Fruit fly (Drosophila melanogaster) whole organism, embryonic: ENCODE data around the gene brat.

Experiments
- Atf-2 ChIP-seq: fragments of 200-800 bp; sonication (Bioruptor generic); optimal IDR thresholded peaks from 2 replicates; lab custom pipeline; 2016; ENCODE audit warnings: missing biosample characterization, missing genetic modification characterization
- B-H2 ChIP-seq: fragments of 200-800 bp; sonication (Bioruptor generic); optimal IDR thresholded peaks from 2 replicates; lab custom pipeline; 2018; ENCODE audit warnings: missing biosample characterization, mild to moderate bottlenecking, missing genetic modification characterization
- BtbVII ChIP-seq: fragments of 200-800 bp; sonication (Bioruptor generic); optimal IDR thresholded peaks from 3 replicates; lab custom pipeline; 2017; ENCODE audit warnings: missing biosample characterization, mild to moderate bottlenecking, missing genetic modification characterization
- C15 ChIP-seq: fragments of 200-800 bp; sonication (Bioruptor generic); IDR thresholded peaks from 3 replicates; pipeline ENCODE4 v1.3.6; 2022; ENCODE audit warnings: missing biosample characterization, missing genetic modification characterization
- CG10147 ChIP-seq: fragments of 200-800 bp; sonication (Bioruptor generic); optimal IDR thresholded peaks from 2 replicates; lab custom pipeline; 2019; ENCODE audit warnings: missing biosample characterization, mild to moderate bottlenecking, missing genetic modification characterization, moderate library complexity
- CG1024 ChIP-seq: fragments of 200-800 bp; sonication (Bioruptor generic); IDR thresholded peaks from 2 replicates; pipeline ENCODE4 v1.3.6; 2022; ENCODE audit warnings: missing biosample characterization, missing genetic modification characterization
- CG10543 ChIP-seq: fragments of 200-800 bp; sonication (Bioruptor generic); optimal IDR thresholded peaks from 3 replicates; lab custom pipeline; 2017; ENCODE audit warnings: missing biosample characterization, mild to moderate bottlenecking, missing genetic modification characterization, moderate library complexity
- CG10959 ChIP-seq: fragments of 200-800 bp; sonication (Bioruptor generic); IDR thresholded peaks from 2 replicates; pipeline ENCODE4 v1.3.6; 2022; ENCODE audit warnings: missing biosample characterization, missing genetic modification characterization
- CG11456 ChIP-seq: fragments of 200-800 bp; sonication (Bioruptor generic); IDR thresholded peaks from 3 replicates; pipeline ENCODE4 v1.3.6; 2022; ENCODE audit warnings: missing biosample characterization, missing genetic modification characterization
- CG12071 ChIP-seq: fragments of 200-800 bp; sonication (Bioruptor generic); optimal IDR thresholded peaks from 3 replicates; lab custom pipeline; 2018; ENCODE audit warnings: missing biosample characterization, mild to moderate bottlenecking, missing genetic modification characterization
- CG13775 ChIP-seq: fragments of 200-800 bp; sonication (Bioruptor generic); optimal IDR thresholded peaks from 3 replicates; lab custom pipeline; 2017; ENCODE audit warnings: missing biosample characterization, mild to moderate bottlenecking, missing genetic modification characterization
- CG14441 ChIP-seq: fragments of 200-800 bp; sonication (Bioruptor generic); IDR thresholded peaks from 2 replicates; pipeline ENCODE4 v1.3.6; 2022; ENCODE audit warnings: missing biosample characterization, missing genetic modification characterization
- CG15479 ChIP-seq: fragments of 200-800 bp; sonication (Bioruptor generic); optimal IDR thresholded peaks from 3 replicates; lab custom pipeline; 2019; ENCODE audit warnings: missing biosample characterization, mild to moderate bottlenecking, missing genetic modification characterization, moderate library complexity
- CG18262 ChIP-seq: fragments of 200-800 bp; optimal IDR thresholded peaks from 3 replicates; lab custom pipeline; 2019; ENCODE audit warnings: missing biosample characterization, mild to moderate bottlenecking, missing genetic modification characterization, moderate library complexity
- CG3065 ChIP-seq: fragments of 200-800 bp; sonication (Bioruptor generic); optimal IDR thresholded peaks from 2 replicates; lab custom pipeline; 2016; ENCODE audit warnings: missing biosample characterization, missing genetic modification characterization
- CG3281 ChIP-seq: fragments of 200-800 bp; sonication (Bioruptor generic); optimal IDR thresholded peaks from 3 replicates; lab custom pipeline; 2017; ENCODE audit warnings: missing biosample characterization, mild to moderate bottlenecking, missing genetic modification characterization
- CG3847 ChIP-seq: fragments of 200-800 bp; sonication (Bioruptor generic); IDR thresholded peaks from 2 replicates; pipeline ENCODE4 v1.3.6; 2022; ENCODE audit warnings: missing biosample characterization, missing genetic modification characterization
- CG4282 ChIP-seq: fragments of 200-800 bp; sonication (Bioruptor generic); optimal IDR thresholded peaks from 2 replicates; lab custom pipeline; 2016; ENCODE audit warnings: missing biosample characterization, missing genetic modification characterization
- CG4707 ChIP-seq: fragments of 200-800 bp; sonication (Bioruptor generic); optimal IDR thresholded peaks from 2 replicates; lab custom pipeline; 2018; ENCODE audit warnings: missing biosample characterization, mild to moderate bottlenecking, missing genetic modification characterization, moderate library complexity
- CG7271 ChIP-seq: fragments of 200-800 bp; sonication (Bioruptor generic); optimal IDR thresholded peaks from 2 replicates; lab custom pipeline; 2018; ENCODE audit warnings: missing biosample characterization, mild to moderate bottlenecking, missing genetic modification characterization, moderate library complexity
- CG7372 ChIP-seq: fragments of 200-800 bp; sonication (Bioruptor generic); IDR thresholded peaks from 2 replicates; pipeline ENCODE4 v1.3.6; 2022; ENCODE audit warnings: missing biosample characterization, missing genetic modification characterization
- CG7987 ChIP-seq: fragments of 200-800 bp; sonication (Bioruptor generic); optimal IDR thresholded peaks from 2 replicates; lab custom pipeline; 2018; ENCODE audit warnings: missing biosample characterization, mild to moderate bottlenecking, missing genetic modification characterization, moderate library complexity
- CG8290 ChIP-seq, 3 experiments: fragments of 200-800 bp; sonication (Bioruptor generic); optimal IDR thresholded peaks; 2 replicates each; lab custom pipeline; 2016 to 2019; ENCODE audit warnings: missing biosample characterization in 3 of 3, missing genetic modification characterization in 3 of 3, mild to moderate bottlenecking in 2 of 3, moderate library complexity in 1 of 3
- Dbx ChIP-seq: fragments of 200-800 bp; sonication (Bioruptor generic); IDR thresholded peaks from 3 replicates; pipeline ENCODE4 v1.3.6; 2022; ENCODE audit warnings: missing biosample characterization, missing genetic modification characterization
- H2.0 ChIP-seq: fragments of 200-800 bp; sonication (Bioruptor generic); IDR thresholded peaks from 2 replicates; pipeline ENCODE4 v1.3.6; 2022; ENCODE audit warnings: missing biosample characterization, missing genetic modification characterization
- HLH54F ChIP-seq: fragments of 200-800 bp; sonication (Bioruptor generic); optimal IDR thresholded peaks from 3 replicates; lab custom pipeline; 2016; ENCODE audit warnings: missing biosample characterization, missing genetic modification characterization
- Hr39 ChIP-seq: fragments of >200 bp; optimal IDR thresholded peaks from 2 replicates; lab custom pipeline; 2017
- Lhr ChIP-seq: fragments of 200-800 bp; sonication (Bioruptor generic); optimal IDR thresholded peaks from 3 replicates; lab custom pipeline; 2017; ENCODE audit warnings: mild to moderate bottlenecking, missing biosample characterization, missing genetic modification reagents, missing genetic modification characterization
- MBD-R2 ChIP-seq: fragments of 200-800 bp; sonication (Bioruptor generic); IDR thresholded peaks from 2 replicates; pipeline ENCODE4 v1.3.6; 2022; ENCODE audit warnings: missing biosample characterization, missing genetic modification characterization
- Optix ChIP-seq: fragments of 200-800 bp; sonication (Bioruptor generic); IDR thresholded peaks from 3 replicates; pipeline ENCODE4 v1.3.6; 2022; ENCODE audit warnings: missing biosample characterization, missing genetic modification characterization
- aop ChIP-seq: fragments of 200-800 bp; sonication (Bioruptor generic); IDR thresholded peaks from 2 replicates; pipeline ENCODE4 v1.3.6; 2022; ENCODE audit warnings: missing biosample characterization, missing genetic modification characterization
- chif ChIP-seq, 2 experiments: fragments of 200-800 bp; sonication (Bioruptor generic); optimal IDR thresholded peaks; 3 replicates each; lab custom pipeline; 2016; ENCODE audit warnings: missing biosample characterization in 2 of 2, missing genetic modification characterization in 2 of 2
- da ChIP-seq: fragments of 200-800 bp; sonication (Bioruptor generic); optimal IDR thresholded peaks from 2 replicates; lab custom pipeline; 2016; ENCODE audit warnings: missing biosample characterization, missing genetic modification characterization
- gt ChIP-seq: fragments of 200-800 bp; sonication (Bioruptor generic); IDR thresholded peaks from 2 replicates; pipeline ENCODE4 v1.3.6; 2022; ENCODE audit warnings: missing biosample characterization, missing genetic modification characterization
- hkb ChIP-seq, 2 experiments: fragments of 200-800 bp in 1 of 2; fragments of >200 bp in 1 of 2; sonication (Bioruptor generic) in 1 of 2; IDR thresholded peaks in 1 of 2; optimal IDR thresholded peaks in 1 of 2; 2 replicates each; pipeline versions ENCODE4 v1.3.6 to Lab custom; 2017 to 2022; ENCODE audit warnings: missing biosample characterization in 1 of 2, missing genetic modification characterization in 1 of 2
- lbe ChIP-seq: fragments of 200-800 bp; sonication (Bioruptor generic); optimal IDR thresholded peaks from 2 replicates; lab custom pipeline; 2016; ENCODE audit warnings: missing biosample characterization, mild to moderate bottlenecking, missing genetic modification characterization
- maf-S ChIP-seq: fragments of 200-800 bp; sonication (Bioruptor generic); optimal IDR thresholded peaks from 2 replicates; lab custom pipeline; 2016; ENCODE audit warnings: missing biosample characterization, missing genetic modification characterization
- nmo ChIP-seq: fragments of 200-800 bp; sonication (Bioruptor generic); optimal IDR thresholded peaks from 2 replicates; lab custom pipeline; 2018; ENCODE audit warnings: missing biosample characterization, mild to moderate bottlenecking, missing genetic modification characterization, moderate library complexity
- psq ChIP-seq: fragments of 200-800 bp; sonication (Bioruptor generic); optimal IDR thresholded peaks from 2 replicates; lab custom pipeline; 2017; ENCODE audit warnings: missing biosample characterization, missing genetic modification characterization
- pum ChIP-seq: fragments of 200-800 bp; sonication (Bioruptor generic); optimal IDR thresholded peaks from 2 replicates; lab custom pipeline; 2016; ENCODE audit warnings: missing biosample characterization, missing genetic modification characterization
- ranshi ChIP-seq: fragments of 200-800 bp; sonication (Bioruptor generic); IDR thresholded peaks from 2 replicates; pipeline ENCODE4 v1.3.6; 2022; ENCODE audit warnings: missing biosample characterization, missing genetic modification characterization
- sc ChIP-seq, 3 experiments: fragments of >200 bp in 2 of 3; fragments of 200-800 bp in 1 of 3; sonication (Bioruptor generic) in 1 of 3; optimal IDR thresholded peaks; 2 replicates in 2 of 3; 3 replicates in 1 of 3; lab custom pipeline; 2017; ENCODE audit warnings: mild to moderate bottlenecking in 1 of 3, missing biosample characterization in 1 of 3, missing genetic modification characterization in 1 of 3, missing genetic modification reagents in 1 of 3
- sima ChIP-seq: fragments of 200-800 bp; sonication (Bioruptor generic); optimal IDR thresholded peaks from 2 replicates; lab custom pipeline; 2016; ENCODE audit warnings: missing biosample characterization, missing genetic modification characterization
- toy ChIP-seq: fragments of 200-800 bp; sonication (Bioruptor generic); IDR thresholded peaks from 2 replicates; pipeline ENCODE4 v1.3.6; 2022; ENCODE audit warnings: missing biosample characterization, missing genetic modification characterization
- trh ChIP-seq: fragments of 200-800 bp; sonication (Bioruptor generic); optimal IDR thresholded peaks from 2 replicates; lab custom pipeline; 2016; ENCODE audit warnings: missing biosample characterization, missing genetic modification characterization
- unc-4 ChIP-seq: fragments of 200-800 bp; sonication (Bioruptor generic); IDR thresholded peaks from 2 replicates; pipeline ENCODE4 v1.3.6; 2022; ENCODE audit warnings: missing biosample characterization, missing genetic modification characterization; ENCODE audit not compliant: partially characterized antibody
- usp ChIP-seq: fragments of >200 bp; optimal IDR thresholded peaks from 2 replicates; lab custom pipeline; 2017; ENCODE audit warnings: missing biosample characterization, missing genetic modification characterization
- zf30C ChIP-seq: fragments of 200-800 bp; sonication (Bioruptor generic); optimal IDR thresholded peaks from 3 replicates; lab custom pipeline; 2018; ENCODE audit warnings: missing biosample characterization, mild to moderate bottlenecking, missing genetic modification characterization

Gene brat

DNA sequence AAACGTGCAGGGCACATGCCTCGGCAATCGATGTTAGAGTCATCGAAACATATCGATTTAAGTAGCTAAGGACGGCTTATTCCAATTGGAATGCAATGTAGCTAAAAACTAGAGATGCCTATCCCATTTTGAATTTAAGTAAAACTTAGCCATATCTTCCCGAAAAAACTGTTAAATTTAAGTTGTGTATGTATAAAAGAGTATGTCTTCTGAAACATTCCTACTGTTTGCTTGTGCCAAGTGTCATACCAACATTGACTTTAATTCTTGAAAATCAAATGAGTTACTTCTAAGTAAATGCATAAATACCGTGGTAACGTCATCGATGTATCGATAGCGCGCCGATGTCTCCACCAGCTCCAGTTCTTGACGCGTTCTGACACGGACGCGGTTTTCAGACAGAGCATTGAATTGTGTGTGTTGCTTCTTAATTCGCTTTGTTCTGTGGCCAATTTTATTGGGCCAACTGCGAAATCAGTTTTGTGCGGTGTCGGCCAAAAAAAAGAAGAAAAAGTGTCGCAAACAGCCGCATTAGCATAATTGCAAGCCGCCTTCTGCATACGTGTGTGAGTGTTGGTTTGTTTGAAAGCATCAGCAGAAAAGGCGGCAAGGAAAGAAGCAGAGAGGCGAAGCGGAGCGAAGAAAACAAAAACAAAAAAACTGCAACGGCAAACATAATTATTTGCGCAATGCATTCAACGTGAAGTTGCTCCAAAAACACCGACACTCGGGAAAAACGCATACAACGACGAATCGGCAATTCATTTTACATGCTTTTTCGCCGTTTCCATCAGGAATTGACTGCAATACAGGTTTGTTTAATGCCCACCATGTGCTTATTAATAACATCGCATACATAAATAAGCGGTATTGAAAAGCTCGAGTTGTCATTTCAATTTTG, at the start of gene brat (continued):
- TF ChIP-seq H2.0 (GFP tag; lab: Robert Waterston, UW) (no peak), lbe (GFP tag; lab: Kevin White, UChicago) (no peak), toy (no peak), unc-4 (GFP tag; lab: Robert Waterston, UW) (peak; percentile 89), CG10543 (GFP tag; lab: Kevin White, UChicago) (peak; percentile 61), CG4707 (GFP tag; lab: Kevin White, UChicago) (no peak), CG7271 (tag; lab: Kevin White, UChicago) (no peak), CG12071 (GFP tag; lab: Kevin White, UChicago) (no peak), CG18262 (tag; lab: Kevin White, UChicago) (peak; percentile 56), Lhr (GFP tag; lab: Kevin White, UChicago) (peak; percentile 40), ranshi (GFP tag; lab: Robert Waterston, UW) (no peak), Atf-2 (GFP tag; lab: Kevin White, UChicago) (peak; percentile 44), CG4282 (GFP tag; lab: Kevin White, UChicago) (no peak), CG13775 (GFP tag; lab: Kevin White, UChicago) (peak; percentile 51), sc (optimal IDR thresholded peaks at IDR 0.05; lab: Kevin White, UChicago) (no peak), sc (GFP tag; optimal IDR thresholded peaks at IDR 0.05; lab: Kevin White, UChicago) (no peak), sima (GFP tag; lab: Kevin White, UChicago) (no peak), hkb (optimal IDR thresholded peaks at IDR 0.05; lab: Kevin White, UChicago) (no peak), hkb (GFP tag; IDR thresholded peaks at IDR 0.05; lab: Robert Waterston, UW) (no peak), maf-S (GFP tag; lab: Kevin White, UChicago) (peak; percentile 69), Optix (no peak), BtbVII (GFP tag; lab: Kevin White, UChicago) (no peak), Hr39 (lab: Kevin White, UChicago) (no peak), CG15479 (GFP tag; lab: Kevin White, UChicago) (peak; percentile 3), HLH54F (GFP tag; lab: Kevin White, UChicago) (peak; percentile 73), C15 (GFP tag; lab: Robert Waterston, UW) (no peak), CG10959 (no peak), CG3281 (GFP tag; lab: Kevin White, UChicago) (peak; percentile 38), psq (GFP tag; lab: Kevin White, UChicago) (no peak), CG3847 (GFP tag; lab: Robert Waterston, UW) (peak; percentile 56), CG7987 (GFP tag; lab: Kevin White, UChicago) (no peak), CG7372 (GFP tag; lab: Robert Waterston, UW) (peak; percentile 41; the same call in 1 of the 2 replicates), CG10147 (peak; percentile 13), pum (GFP tag; lab: Kevin White, UChicago) (peak; percentile 40), MBD-R2 (GFP tag; lab: Robert Waterston, UW) (peak; percentile 41), zf30C (GFP tag; lab: Kevin White, UChicago) (no peak), trh (GFP tag; lab: Kevin White, UChicago) (no peak), CG3065 (GFP tag; lab: Kevin White, UChicago) (no peak), CG8290 (GFP tag; optimal IDR thresholded peaks at IDR 0.05; lab: Kevin White, UChicago) (peak; percentile 5), CG8290 (tag; optimal IDR thresholded peaks at IDR 0.05; lab: Kevin White, UChicago) (peak; percentile 4 to 36), usp (GFP tag; lab: Kevin White, UChicago) (no peak), Dbx (GFP tag; lab: Robert Waterston, UW) (0 out of 3 replicates have a peak, but pooled peaks have one; percentile 22), gt (no peak), CG14441 (no peak; the same call in 1 of the 2 replicates), da (no peak), chif (GFP tag; optimal IDR thresholded peaks at IDR 0.05; lab: Kevin White, UChicago) (peak; percentile 22 to 57), CG1024 (no peak), B-H2 (GFP tag; lab: Kevin White, UChicago) (peak; percentile 18), nmo (GFP tag; lab: Kevin White, UChicago) (peak; percentile 82), aop (GFP tag; lab: Robert Waterston, UW) (no peak), CG11456 (no peak)
